Worm (Caenorhabditis elegans) whole organism, L3 larva: ENCODE data around the gene psd-1.

Experiments used
- ama-1 ChIP-seq: fragments of 150-350 bp; optimal IDR thresholded peaks from 2 replicates; lab custom pipeline; 2018
- ceh-9 ChIP-seq: sonication (generic microtip); optimal IDR thresholded peaks from 2 replicates; lab custom pipeline; 2018; ENCODE audit warnings: missing biosample characterization, missing genetic modification characterization
- fkh-10 ChIP-seq: sonication (generic microtip); optimal IDR thresholded peaks from 2 replicates; lab custom pipeline; 2017; ENCODE audit warnings: missing biosample characterization, missing genetic modification reagents, missing genetic modification characterization
- lin-39 ChIP-seq: fragments of 150-350 bp; optimal IDR thresholded peaks from 2 replicates; lab custom pipeline; 2018; ENCODE audit warnings: missing biosample characterization, missing genetic modification reagents, missing genetic modification characterization
- nhr-11 ChIP-seq: fragments of 150-350 bp; optimal IDR thresholded peaks from 2 replicates; lab custom pipeline; 2014; ENCODE audit warnings: missing biosample characterization, missing genetic modification characterization
- nhr-28 ChIP-seq: fragments of 150-350 bp; optimal IDR thresholded peaks from 2 replicates; lab custom pipeline; 2014; ENCODE audit warnings: missing biosample characterization, missing genetic modification characterization
- snpc-4 ChIP-seq: fragments of 150-350 bp; optimal IDR thresholded peaks from 2 replicates; lab custom pipeline; 2014; ENCODE audit warnings: missing biosample characterization, missing genetic modification characterization

- no peak for TF ChIP-seq nhr-28 (tag; lab: Kevin White, UChicago)
- TF ChIP-seq snpc-4 (tag; lab: Kevin White, UChicago): no peak
- TF ChIP-seq lin-39 (tag; lab: Kevin White, UChicago): no peak
- TF ChIP-seq ceh-9 (tag; lab: Kevin White, UChicago): no peak
- TF ChIP-seq nhr-11 (tag; lab: Kevin White, UChicago): no peak
- TF ChIP-seq fkh-10 (GFP tag; lab: Kevin White, UChicago): no peak
- peak; percentile 22 for TF ChIP-seq ama-1 (lab: Kevin White, UChicago)
Observed at ce11 chrIII:7272828-7273227, 2.4 kb downstream of the psd-1 start.
